Worm (Caenorhabditis elegans) whole organism, late embryonic: Measurements from ENCODE around the gene E02H4.7.

ENCODE experiments used
- nhr-11 ChIP-seq: fragments of 150-350 bp; optimal IDR thresholded peaks from 2 replicates; lab custom pipeline; 2014; ENCODE audit warnings: missing biosample characterization, missing genetic modification characterization
- pha-4 ChIP-seq: fragments of 150-350 bp; optimal IDR thresholded peaks from 2 replicates; lab custom pipeline; 2018; ENCODE audit warnings: missing biosample characterization, missing genetic modification reagents, missing genetic modification characterization
- tbx-2 ChIP-seq: sonication (generic microtip); optimal IDR thresholded peaks from 2 replicates; lab custom pipeline; 2016; ENCODE audit warnings: missing genetic modification characterization, missing compliant biosample characterization
- tbx-7 ChIP-seq: sonication (generic microtip); optimal IDR thresholded peaks from 2 replicates; lab custom pipeline; 2016; ENCODE audit warnings: missing genotype, missing genetic modification characterization, missing compliant biosample characterization

DNA sequence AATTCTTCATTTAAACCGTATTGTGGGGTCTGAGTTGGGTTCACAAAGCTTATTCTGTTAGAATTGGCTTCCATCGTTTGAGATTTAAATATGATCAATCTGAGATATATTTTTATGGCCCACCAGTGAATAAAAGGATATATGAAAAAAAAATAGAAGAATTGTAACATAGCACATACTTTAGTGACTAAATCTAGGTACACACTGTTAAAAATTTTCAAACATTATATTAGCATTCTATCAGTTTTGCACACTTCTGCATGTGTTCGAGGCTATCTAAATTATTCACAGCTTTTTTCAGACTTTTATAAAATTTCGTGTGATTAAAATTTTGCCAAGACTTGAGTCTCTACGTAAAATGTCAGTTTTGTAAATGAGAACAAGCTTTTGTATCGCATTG is 25.5 kb downstream of the E02H4.7 start, which contains the start of gene E02H4.2:
- TF ChIP-seq tbx-7 (tag; lab: Kevin White, UChicago) (no peak), tbx-2 (tag; lab: Kevin White, UChicago) (no peak), nhr-11 (tag; lab: Kevin White, UChicago) (no peak), pha-4 (no peak)
